1 fruit fly cellular context compared by ENCODE assay signal in genomic region chr3R:6427619-6428378, dm6.
TF ChIP-seq lines count a peak whose summit lies in the region.

No protein-coding gene starts in this region.

TF ChIP-seq in whole organism, embryonic, 481 proteins besides CTCF, POLR2A, EP300 and RAD21 (continued from another document and continues in another):
- TF ChIP-seq ERR (GFP tag; optimal IDR thresholded peaks at IDR 0.05; lab: Kevin White, UChicago) (no peak), wor (GFP tag; IDR thresholded peaks at IDR 0.05; lab: Robert Waterston, UW) (peak; percentile 34; the same call in 1 of the 2 replicates), Tbp (GFP tag; optimal IDR thresholded peaks at IDR 0.05; lab: Kevin White, UChicago) (no peak), CG18011 (GFP tag; optimal IDR thresholded peaks at IDR 0.05; lab: Kevin White, UChicago) (no peak), Poxn (GFP tag; IDR thresholded peaks at IDR 0.05; lab: Robert Waterston, UW) (no peak), CG6791 (GFP tag; IDR thresholded peaks at IDR 0.05; lab: Robert Waterston, UW; ENCODE audit: partially characterized antibody) (peak; percentile 46; the same call in 1 of the 3 replicates), CG10431 (GFP tag; optimal IDR thresholded peaks at IDR 0.05; lab: Kevin White, UChicago) (no peak), sob (GFP tag; IDR thresholded peaks at IDR 0.05; lab: Robert Waterston, UW) (peak; percentile 67), CG17359 (tag; optimal IDR thresholded peaks at IDR 0.05; lab: Kevin White, UChicago) (peak; percentile 72), CG1529 (GFP tag; optimal IDR thresholded peaks at IDR 0.05; lab: Kevin White, UChicago) (peak; percentile 58), CG8388 (GFP tag; optimal IDR thresholded peaks at IDR 0.05; lab: Kevin White, UChicago) (peak; percentile 70), CG14965 (GFP tag; optimal IDR thresholded peaks at IDR 0.05; lab: Kevin White, UChicago; ENCODE audit: borderline replicate concordance) (no peak), CG5953 (GFP tag; IDR thresholded peaks at IDR 0.05; lab: Robert Waterston, UW) (peak; percentile 64), CG4404 (GFP tag; IDR thresholded peaks at IDR 0.05; lab: Robert Waterston, UW) (peak; percentile 34; the same call in 1 of the 2 replicates), bcd (GFP tag; optimal IDR thresholded peaks at IDR 0.05; lab: Kevin White, UChicago) (peak; percentile 69), CG9215 (GFP tag; IDR thresholded peaks at IDR 0.05; lab: Robert Waterston, UW) (peak; percentile 42), Dip3 (GFP tag; optimal IDR thresholded peaks at IDR 0.05; lab: Kevin White, UChicago) (peak; percentile 5), ATbp (GFP tag; optimal IDR thresholded peaks at IDR 0.05; lab: Kevin White, UChicago) (peak; percentile 70), Sox100B (GFP tag; optimal IDR thresholded peaks at IDR 0.05; lab: Kevin White, UChicago) (peak; percentile 68), Ada2b (GFP tag; IDR thresholded peaks at IDR 0.05; lab: Robert Waterston, UW) (peak; percentile 73), sisA (GFP tag; IDR thresholded peaks at IDR 0.05; lab: Robert Waterston, UW) (peak; percentile 86), CG9932 (GFP tag; IDR thresholded peaks at IDR 0.05; lab: Robert Waterston, UW) (no peak), grn (GFP tag; optimal IDR thresholded peaks at IDR 0.05; lab: Kevin White, UChicago) (no peak), Neu2 (GFP tag; optimal IDR thresholded peaks at IDR 0.05; lab: Kevin White, UChicago; ENCODE audit: borderline replicate concordance) (no peak), lbe (GFP tag; optimal IDR thresholded peaks at IDR 0.05; lab: Kevin White, UChicago) (no peak), CG15073 (GFP tag; optimal IDR thresholded peaks at IDR 0.05; lab: Kevin White, UChicago) (no peak), CG6272 (GFP tag; IDR thresholded peaks at IDR 0.05; lab: Robert Waterston, UW) (peak; percentile 43; the same call in 1 of the 2 replicates), pb (GFP tag; optimal IDR thresholded peaks at IDR 0.05; lab: Kevin White, UChicago) (no peak), lilli (GFP tag; optimal IDR thresholded peaks at IDR 0.05; lab: Kevin White, UChicago) (peak; percentile 59), CG9797 (GFP tag; optimal IDR thresholded peaks at IDR 0.05; lab: Kevin White, UChicago) (no peak), CG18599 (GFP tag; optimal IDR thresholded peaks at IDR 0.05; lab: Kevin White, UChicago) (peak; percentile 81), CG7987 (GFP tag; optimal IDR thresholded peaks at IDR 0.05; lab: Kevin White, UChicago) (peak; percentile 17), CG31441 (GFP tag; IDR thresholded peaks at IDR 0.05; lab: Robert Waterston, UW) (peak; percentile 72), CG1602 (GFP tag; optimal IDR thresholded peaks at IDR 0.05; lab: Kevin White, UChicago) (peak; percentile 13), CG8944 (GFP tag; optimal IDR thresholded peaks at IDR 0.05; lab: Kevin White, UChicago) (peak; percentile 19), CG2199 (GFP tag; IDR thresholded peaks at IDR 0.05; lab: Robert Waterston, UW) (0 out of 3 replicates have a peak, but pooled peaks have one; percentile 41), NFAT (GFP tag; IDR thresholded peaks at IDR 0.05; lab: Robert Waterston, UW) (no peak), NC2β (GFP tag; optimal IDR thresholded peaks at IDR 0.05; lab: Kevin White, UChicago) (peak; percentile 47), tx (GFP tag; optimal IDR thresholded peaks at IDR 0.05; lab: Kevin White, UChicago) (no peak), CG3281 (GFP tag; optimal IDR thresholded peaks at IDR 0.05; lab: Kevin White, UChicago) (peak; percentile 49), pros (GFP tag; optimal IDR thresholded peaks at IDR 0.05; lab: Kevin White, UChicago) (peak; percentile 92), klu (GFP tag; IDR thresholded peaks at IDR 0.05; lab: Robert Waterston, UW) (no peak), Gug (GFP tag; IDR thresholded peaks at IDR 0.05; lab: Robert Waterston, UW) (peak; percentile 45; the same call in 2 of the 4 replicates), trh (GFP tag; optimal IDR thresholded peaks at IDR 0.05; lab: Kevin White, UChicago) (peak; percentile 32), odd (GFP tag; optimal IDR thresholded peaks at IDR 0.05; lab: Kevin White, UChicago) (peak; percentile 29), vfl (GFP tag; optimal IDR thresholded peaks at IDR 0.05; lab: Kevin White, UChicago) (peak; percentile 34), Bteb2 (GFP tag; optimal IDR thresholded peaks at IDR 0.05; lab: Kevin White, UChicago) (peak; percentile 39), CG17328 (GFP tag; IDR thresholded peaks at IDR 0.05; lab: Robert Waterston, UW) (peak; percentile 75), CHES-1-like (GFP tag; optimal IDR thresholded peaks at IDR 0.05; lab: Kevin White, UChicago) (no peak), CG43689 (GFP tag; IDR thresholded peaks at IDR 0.05; lab: Robert Waterston, UW) (0 out of 2 replicates have a peak, but pooled peaks have one; percentile 5), Antp (GFP tag; optimal IDR thresholded peaks at IDR 0.05; lab: Kevin White, UChicago) (peak; percentile 28), fd102C (GFP tag; optimal IDR thresholded peaks at IDR 0.05; lab: Kevin White, UChicago) (no peak), Myb (GFP tag; optimal IDR thresholded peaks at IDR 0.05; lab: Kevin White, UChicago) (peak; percentile 29), oc (tag; optimal IDR thresholded peaks at IDR 0.05; lab: Kevin White, UChicago) (peak; percentile 69), CG17612 (GFP tag; IDR thresholded peaks at IDR 0.05; lab: Robert Waterston, UW) (no peak), az2 (GFP tag; optimal IDR thresholded peaks at IDR 0.05; lab: Kevin White, UChicago) (peak; percentile 72), CG1792 (GFP tag; optimal IDR thresholded peaks at IDR 0.05; lab: Kevin White, UChicago) (peak; percentile 17), CG7928 (GFP tag; optimal IDR thresholded peaks at IDR 0.05; lab: Kevin White, UChicago) (no peak), CG18476 (GFP tag; optimal IDR thresholded peaks at IDR 0.05; lab: Kevin White, UChicago) (peak; percentile 48), Stat92E (GFP tag; optimal IDR thresholded peaks at IDR 0.05; lab: Kevin White, UChicago) (no peak), lab (GFP tag; optimal IDR thresholded peaks at IDR 0.05; lab: Kevin White, UChicago) (peak; percentile 86), schlank (tag; optimal IDR thresholded peaks at IDR 0.05; lab: Kevin White, UChicago) (no peak), Oli (tag; optimal IDR thresholded peaks at IDR 0.05; lab: Kevin White, UChicago) (peak; percentile 58), unpg (GFP tag; optimal IDR thresholded peaks at IDR 0.05; lab: Kevin White, UChicago) (peak; percentile 67), Atf-2 (GFP tag; optimal IDR thresholded peaks at IDR 0.05; lab: Kevin White, UChicago) (peak; percentile 50), CG13775 (GFP tag; optimal IDR thresholded peaks at IDR 0.05; lab: Kevin White, UChicago) (peak; percentile 68), ftz-f1 (GFP tag; optimal IDR thresholded peaks at IDR 0.05; lab: Kevin White, UChicago) (no peak), HLHmδ (GFP tag; optimal IDR thresholded peaks at IDR 0.05; lab: Kevin White, UChicago) (no peak), CG15601 (tag; optimal IDR thresholded peaks at IDR 0.05; lab: Kevin White, UChicago) (peak; percentile 54), Hmx (GFP tag; optimal IDR thresholded peaks at IDR 0.05; lab: Kevin White, UChicago) (no peak), CG17912 (GFP tag; optimal IDR thresholded peaks at IDR 0.05; lab: Kevin White, UChicago) (no peak), CG11456 (GFP tag; IDR thresholded peaks at IDR 0.05; lab: Robert Waterston, UW) (no peak), dmrt11E (tag; optimal IDR thresholded peaks at IDR 0.05; lab: Kevin White, UChicago) (peak; percentile 62), vnd (GFP tag; IDR thresholded peaks at IDR 0.05; lab: Robert Waterston, UW; ENCODE audit: partially characterized antibody) (no peak), cg (GFP tag; optimal IDR thresholded peaks at IDR 0.05; lab: Kevin White, UChicago) (no peak), CG11723 (GFP tag; optimal IDR thresholded peaks at IDR 0.05; lab: Kevin White, UChicago) (peak; percentile 27), fd96Cb (tag; optimal IDR thresholded peaks at IDR 0.05; lab: Kevin White, UChicago) (peak; percentile 68), Lpt (GFP tag; optimal IDR thresholded peaks at IDR 0.05; lab: Kevin White, UChicago) (no peak), seq (GFP tag; IDR thresholded peaks at IDR 0.05; lab: Robert Waterston, UW) (peak; percentile 80), toy (GFP tag; IDR thresholded peaks at IDR 0.05; lab: Robert Waterston, UW) (no peak), unc-4 (GFP tag; IDR thresholded peaks at IDR 0.05; lab: Robert Waterston, UW; ENCODE audit: partially characterized antibody) (no peak), CG3163 (GFP tag; optimal IDR thresholded peaks at IDR 0.05; lab: Kevin White, UChicago) (no peak), row (GFP tag; IDR thresholded peaks at IDR 0.05; lab: Robert Waterston, UW) (peak; percentile 83), CG12236 (GFP tag; optimal IDR thresholded peaks at IDR 0.05; lab: Kevin White, UChicago) (no peak), B-H2 (GFP tag; optimal IDR thresholded peaks at IDR 0.05; lab: Kevin White, UChicago) (no peak), cato (GFP tag; optimal IDR thresholded peaks at IDR 0.05; lab: Kevin White, UChicago; ENCODE audit: borderline replicate concordance) (no peak), amos (GFP tag; IDR thresholded peaks at IDR 0.05; lab: Robert Waterston, UW; ENCODE audit: partially characterized antibody) (no peak), disco-r (GFP tag; optimal IDR thresholded peaks at IDR 0.05; lab: Kevin White, UChicago) (no peak), Xbp1 (GFP tag; optimal IDR thresholded peaks at IDR 0.05; lab: Kevin White, UChicago) (peak; percentile 68), gem (tag; optimal IDR thresholded peaks at IDR 0.05; lab: Kevin White, UChicago) (peak; percentile 82), jigr1 (GFP tag; IDR thresholded peaks at IDR 0.05; lab: Robert Waterston, UW) (no peak), CG18262 (tag; optimal IDR thresholded peaks at IDR 0.05; lab: Kevin White, UChicago) (peak; percentile 81), Atf3 (GFP tag; optimal IDR thresholded peaks at IDR 0.05; lab: Kevin White, UChicago) (no peak), H15 (GFP tag; IDR thresholded peaks at IDR 0.05; lab: Robert Waterston, UW) (peak; percentile 44; the same call in 1 of the 3 replicates), esg (GFP tag; conservative IDR thresholded peaks at IDR 0.05; lab: Robert Waterston, UW) (peak; percentile 63), CG30020 (tag; optimal IDR thresholded peaks at IDR 0.05; lab: Kevin White, UChicago) (no peak), luna (GFP tag; optimal IDR thresholded peaks at IDR 0.05; lab: Kevin White, UChicago) (no peak), CG10366 (GFP tag; IDR thresholded peaks at IDR 0.05; lab: Robert Waterston, UW) (peak; percentile 58; the same call in 1 of the 2 replicates), crp (GFP tag; optimal IDR thresholded peaks at IDR 0.05; lab: Kevin White, UChicago) (no peak), CG11398 (GFP tag; optimal IDR thresholded peaks at IDR 0.05; lab: Kevin White, UChicago) (no peak), tup (GFP tag; optimal IDR thresholded peaks at IDR 0.05; lab: Kevin White, UChicago) (no peak), Dbx (GFP tag; IDR thresholded peaks at IDR 0.05; lab: Robert Waterston, UW) (no peak), Abd-B (GFP tag; optimal IDR thresholded peaks at IDR 0.05; lab: Kevin White, UChicago) (peak; percentile 36), gcm2 (GFP tag; optimal IDR thresholded peaks at IDR 0.05; lab: Kevin White, UChicago) (no peak), CG33557 (GFP tag; optimal IDR thresholded peaks at IDR 0.05; lab: Kevin White, UChicago) (no peak), CrebB (tag; optimal IDR thresholded peaks at IDR 0.05; lab: Kevin White, UChicago) (peak; percentile 41), nerfin-1 (tag; optimal IDR thresholded peaks at IDR 0.05; lab: Kevin White, UChicago) (peak; percentile 89), CG17361 (GFP tag; IDR thresholded peaks at IDR 0.05; lab: Robert Waterston, UW) (peak; percentile 77), phol (tag; optimal IDR thresholded peaks at IDR 0.05; lab: Kevin White, UChicago) (peak; percentile 61), tin (GFP tag; optimal IDR thresholded peaks at IDR 0.05; lab: Kevin White, UChicago) (peak; percentile 61), gsb (GFP tag; IDR thresholded peaks at IDR 0.05; lab: Robert Waterston, UW) (no peak), inv (GFP tag; IDR thresholded peaks at IDR 0.05; lab: Robert Waterston, UW; ENCODE audit: partially characterized antibody) (no peak), D19B (GFP tag; optimal IDR thresholded peaks at IDR 0.05; lab: Kevin White, UChicago) (no peak), Lhr (GFP tag; optimal IDR thresholded peaks at IDR 0.05; lab: Kevin White, UChicago) (peak; percentile 36), CG6683 (GFP tag; optimal IDR thresholded peaks at IDR 0.05; lab: Kevin White, UChicago) (peak; percentile 48), dm (GFP tag; optimal IDR thresholded peaks at IDR 0.05; lab: Kevin White, UChicago) (peak; percentile 23), CG10654 (GFP tag; optimal IDR thresholded peaks at IDR 0.05; lab: Kevin White, UChicago) (peak; percentile 21), nau (GFP tag; optimal IDR thresholded peaks at IDR 0.05; lab: Kevin White, UChicago) (peak; percentile 66), CG34224 (GFP tag; IDR thresholded peaks at IDR 0.05; lab: Robert Waterston, UW; ENCODE audit: partially characterized antibody) (0 out of 3 replicates have a peak, but pooled peaks have one; percentile 13), CG32532 (GFP tag; IDR thresholded peaks at IDR 0.05; lab: Robert Waterston, UW) (peak; percentile 42; the same call in 1 of the 2 replicates), CG32767 (GFP tag; IDR thresholded peaks at IDR 0.05; lab: Robert Waterston, UW) (peak; percentile 69), CG15011 (GFP tag; optimal IDR thresholded peaks at IDR 0.05; lab: Kevin White, UChicago) (peak; percentile 29), Mad (GFP tag; optimal IDR thresholded peaks at IDR 0.05; lab: Kevin White, UChicago) (peak; percentile 41), Doc3 (GFP tag; IDR thresholded peaks at IDR 0.05; lab: Robert Waterston, UW; ENCODE audit: partially characterized antibody) (no peak), CG2129 (GFP tag; IDR thresholded peaks at IDR 0.05; lab: Robert Waterston, UW; ENCODE audit: partially characterized antibody) (no peak), CG15696 (tag; optimal IDR thresholded peaks at IDR 0.05; lab: Kevin White, UChicago) (peak; percentile 6), PHDP (tag; optimal IDR thresholded peaks at IDR 0.05; lab: Kevin White, UChicago) (peak; percentile 56), kni (GFP tag; optimal IDR thresholded peaks at IDR 0.05; lab: Kevin White, UChicago) (peak; percentile 69), cwo (GFP tag; optimal IDR thresholded peaks at IDR 0.05; lab: Kevin White, UChicago) (peak; percentile 54), CG15269 (tag; optimal IDR thresholded peaks at IDR 0.05; lab: Kevin White, UChicago) (peak; percentile 49), CG7963 (GFP tag; IDR thresholded peaks at IDR 0.05; lab: Robert Waterston, UW; ENCODE audit: partially characterized antibody) (no peak)
